Worm (Caenorhabditis elegans) whole organism, late embryonic: ENCODE results near the gene Y49A3A.4.

ENCODE experiments used
- K09A11.1 ChIP-seq: sonication (generic microtip); optimal IDR thresholded peaks from 2 replicates; lab custom pipeline; 2017; ENCODE audit warnings: antibody characterized with exemption, mild to moderate bottlenecking, missing genetic modification characterization, missing compliant biosample characterization; ENCODE audit not compliant: insufficient read depth
- ama-1 ChIP-seq: fragments of 150-350 bp; optimal IDR thresholded peaks from 2 replicates; lab custom pipeline; 2014
- ceh-14 ChIP-seq: sonication (generic microtip); optimal IDR thresholded peaks from 2 replicates; lab custom pipeline; 2016; ENCODE audit warnings: missing genotype, missing genetic modification characterization, missing compliant biosample characterization
- ceh-30 ChIP-seq: fragments of 150-350 bp; optimal IDR thresholded peaks from 2 replicates; lab custom pipeline; 2014; ENCODE audit warnings: missing biosample characterization, missing genetic modification characterization
- eyg-1 ChIP-seq: sonication (generic microtip); optimal IDR thresholded peaks from 2 replicates; lab custom pipeline; 2016; ENCODE audit warnings: missing genotype, missing genetic modification characterization, missing compliant biosample characterization
- gmeb-2 ChIP-seq: sonication (generic microtip); optimal IDR thresholded peaks from 2 replicates; lab custom pipeline; 2016; ENCODE audit warnings: missing genetic modification characterization, inconsistent platforms, missing compliant biosample characterization
- hlh-15 ChIP-seq: sonication (generic microtip); optimal IDR thresholded peaks from 2 replicates; lab custom pipeline; 2016; ENCODE audit warnings: missing genetic modification characterization, missing compliant biosample characterization
- hlh-30 ChIP-seq: sonication (generic microtip); optimal IDR thresholded peaks from 2 replicates; lab custom pipeline; 2017; ENCODE audit warnings: antibody characterized with exemption, missing genetic modification characterization, missing compliant biosample characterization; ENCODE audit not compliant: insufficient read depth
- mec-3 ChIP-seq: sonication (generic microtip); optimal IDR thresholded peaks from 2 replicates; lab custom pipeline; 2016; ENCODE audit warnings: borderline replicate concordance, missing genetic modification characterization, missing compliant biosample characterization
- nhr-11 ChIP-seq: fragments of 150-350 bp; optimal IDR thresholded peaks from 2 replicates; lab custom pipeline; 2014; ENCODE audit warnings: missing biosample characterization, missing genetic modification characterization
- pag-3 ChIP-seq: sonication (generic microtip); optimal IDR thresholded peaks from 2 replicates; lab custom pipeline; 2016; ENCODE audit warnings: missing compliant biosample characterization, missing genetic modification characterization, borderline replicate concordance
- pqm-1 ChIP-seq: sonication (generic microtip); optimal IDR thresholded peaks from 2 replicates; lab custom pipeline; 2016; ENCODE audit warnings: missing genetic modification characterization, missing compliant biosample characterization
- sox-4 ChIP-seq: sonication (generic microtip); optimal IDR thresholded peaks from 2 replicates; lab custom pipeline; 2017; ENCODE audit warnings: mild to moderate bottlenecking, missing genetic modification characterization, inconsistent platforms, missing compliant biosample characterization
- tbx-2 ChIP-seq: sonication (generic microtip); optimal IDR thresholded peaks from 2 replicates; lab custom pipeline; 2016; ENCODE audit warnings: missing genetic modification characterization, missing compliant biosample characterization

- TF ChIP-seq pqm-1 (tag; lab: Kevin White, UChicago) (no peak), hlh-15 (tag; lab: Kevin White, UChicago) (no peak), ceh-30 (tag; lab: Kevin White, UChicago) (no peak), tbx-2 (tag; lab: Kevin White, UChicago) (no peak), K09A11.1 (tag; lab: Kevin White, UChicago) (no peak), sox-4 (tag; lab: Kevin White, UChicago) (no peak), nhr-11 (tag; lab: Kevin White, UChicago) (no peak), pag-3 (tag; lab: Kevin White, UChicago) (no peak), hlh-30 (no peak), eyg-1 (tag; lab: Kevin White, UChicago) (no peak), ceh-14 (no peak), gmeb-2 (no peak), ama-1 (no peak), mec-3 (tag; lab: Kevin White, UChicago) (peak; percentile 76)
These were observed 39.4 kb downstream of the Y49A3A.4 start, which contains the start of gene F47B8.13 for ce11 chrV:14319101-14319781.
